Comparison of ENCODE assay signal across 3 worm cellular contexts in genomic region chrV:910588-910987, ce11.
TF ChIP-seq lines count a peak whose summit lies in the region.

No protein-coding gene starts in this region.

TF ChIP-seq in whole organism, L1 larva, 84 proteins besides CTCF, POLR2A, EP300 and RAD21 (continued from another document):
- no peak for TF ChIP-seq nhr-76 (tag; optimal IDR thresholded peaks at IDR 0.05; lab: Kevin White, UChicago)
- TF ChIP-seq elt-2 (tag; optimal IDR thresholded peaks at IDR 0.05; lab: Kevin White, UChicago) = peak; percentile 76
- TF ChIP-seq aly-2 (tag; optimal IDR thresholded peaks at IDR 0.05; lab: Kevin White, UChicago) = no peak
- TF ChIP-seq C34B4.2 (tag; optimal IDR thresholded peaks at IDR 0.05; lab: Kevin White, UChicago) = no peak
- peak; percentile 32 for TF ChIP-seq nhr-90 (tag; optimal IDR thresholded peaks at IDR 0.05; lab: Kevin White, UChicago; ENCODE audit: poor library complexity)
- peak in 1 of 3 experiments; percentile 29 for TF ChIP-seq dpl-1 (GFP tag; optimal IDR thresholded peaks at IDR 0.05; lab: Kevin White, UChicago)
- TF ChIP-seq nhr-19 (GFP tag; conservative IDR thresholded peaks at IDR 0.05; lab: Robert Waterston, UW) = no peak
- TF ChIP-seq nhr-85 (tag; lab: Kevin White, UChicago) = peak; percentile 59
- peak in 5 of 6 experiments; percentile 34 to 84 (median 58) for TF ChIP-seq elt-3 (tag; optimal IDR thresholded peaks at IDR 0.05; lab: Kevin White, UChicago)
- TF ChIP-seq fkh-4 (tag; optimal IDR thresholded peaks at IDR 0.05; lab: Kevin White, UChicago; ENCODE audit: borderline replicate concordance) = no peak
- no peak for TF ChIP-seq ceh-90 (tag; optimal IDR thresholded peaks at IDR 0.05; lab: Kevin White, UChicago)
- peak; percentile 1 for TF ChIP-seq C16A3.4 (tag; optimal IDR thresholded peaks at IDR 0.05; lab: Kevin White, UChicago)
- TF ChIP-seq snu-23 (GFP tag; optimal IDR thresholded peaks at IDR 0.05; lab: Kevin White, UChicago) = peak; percentile 27
- no peak for TF ChIP-seq snpc-4 (tag; optimal IDR thresholded peaks at IDR 0.05; lab: Kevin White, UChicago)
- peak; percentile 52 for TF ChIP-seq nhr-20 (tag; optimal IDR thresholded peaks at IDR 0.05; lab: Kevin White, UChicago)
- TF ChIP-seq efl-1 (optimal IDR thresholded peaks at IDR 0.05; lab: Kevin White, UChicago) = peak in 1 of 2 experiments; percentile 2
- peak in 1 of 2 experiments; percentile 89 for TF ChIP-seq efl-1 (GFP tag; optimal IDR thresholded peaks at IDR 0.05 in 1 of 2; lab: Kevin White, UChicago)
- peak; percentile 27 for TF ChIP-seq nhr-71 (tag; optimal IDR thresholded peaks at IDR 0.05; lab: Kevin White, UChicago)

TF ChIP-seq in whole organism, L3 larva, 47 proteins besides CTCF, POLR2A, EP300 and RAD21 (continued from another document):
- TF ChIP-seq unc-39 (tag; optimal IDR thresholded peaks at IDR 0.05; lab: Kevin White, UChicago) = no peak
- TF ChIP-seq ceh-82 (tag; optimal IDR thresholded peaks at IDR 0.05; lab: Kevin White, UChicago) = no peak
- no peak for TF ChIP-seq jun-1 (tag; optimal IDR thresholded peaks at IDR 0.05; lab: Kevin White, UChicago)
- TF ChIP-seq nhr-43 (tag; optimal IDR thresholded peaks at IDR 0.05; lab: Kevin White, UChicago; ENCODE audit: poor library complexity, severe bottlenecking) = no peak
- no peak for TF ChIP-seq egl-5 (tag; optimal IDR thresholded peaks at IDR 0.05; lab: Kevin White, UChicago)
- TF ChIP-seq elt-3 (tag; optimal IDR thresholded peaks at IDR 0.05; lab: Kevin White, UChicago) = peak in 1 of 3 experiments; percentile 61
- no peak for TF ChIP-seq daf-12 (tag; optimal IDR thresholded peaks at IDR 0.05; lab: Kevin White, UChicago)
- TF ChIP-seq fkh-2 (tag; optimal IDR thresholded peaks at IDR 0.05; lab: Kevin White, UChicago) = no peak
- TF ChIP-seq nhr-28 (tag; optimal IDR thresholded peaks at IDR 0.05; lab: Kevin White, UChicago) = no peak
- no peak for TF ChIP-seq zag-1 (tag; optimal IDR thresholded peaks at IDR 0.05; lab: Kevin White, UChicago)
- TF ChIP-seq ceh-16 (tag; optimal IDR thresholded peaks at IDR 0.05; lab: Kevin White, UChicago) = no peak
- no peak for TF ChIP-seq tbx-2 (tag; optimal IDR thresholded peaks at IDR 0.05; lab: Kevin White, UChicago)
- no peak for TF ChIP-seq egl-27 (tag; optimal IDR thresholded peaks at IDR 0.05; lab: Kevin White, UChicago)
- no peak for TF ChIP-seq eor-1 (tag; optimal IDR thresholded peaks at IDR 0.05; lab: Kevin White, UChicago)
- no peak for TF ChIP-seq sea-2 (GFP tag; optimal IDR thresholded peaks at IDR 0.05; lab: Kevin White, UChicago)
- no peak for TF ChIP-seq snpc-4 (tag; optimal IDR thresholded peaks at IDR 0.05; lab: Kevin White, UChicago)
- TF ChIP-seq nhr-25 (tag; optimal IDR thresholded peaks at IDR 0.05; lab: Kevin White, UChicago) = no peak
- no peak for TF ChIP-seq aly-2 (tag; optimal IDR thresholded peaks at IDR 0.05; lab: Kevin White, UChicago)
- no peak for TF ChIP-seq nhr-11 (tag; optimal IDR thresholded peaks at IDR 0.05; lab: Kevin White, UChicago)
- TF ChIP-seq ceh-28 (tag; optimal IDR thresholded peaks at IDR 0.05; lab: Kevin White, UChicago) = no peak
- no peak for TF ChIP-seq elt-1 (tag; optimal IDR thresholded peaks at IDR 0.05; lab: Kevin White, UChicago)
- peak; percentile 79 for TF ChIP-seq pqm-1 (tag; optimal IDR thresholded peaks at IDR 0.05; lab: Kevin White, UChicago)
- no peak for TF ChIP-seq ztf-4 (tag; optimal IDR thresholded peaks at IDR 0.05; lab: Kevin White, UChicago)
- TF ChIP-seq mml-1 (tag; optimal IDR thresholded peaks at IDR 0.05; lab: Kevin White, UChicago) = no peak
- TF ChIP-seq nfya-1 (tag; optimal IDR thresholded peaks at IDR 0.05; lab: Kevin White, UChicago; ENCODE audit: insufficient read depth) = no peak
- TF ChIP-seq unc-62 (GFP tag; optimal IDR thresholded peaks at IDR 0.05; lab: Kevin White, UChicago) = no peak
- no peak for TF ChIP-seq nhr-77 (tag; optimal IDR thresholded peaks at IDR 0.05; lab: Kevin White, UChicago)
- peak; percentile 17 for TF ChIP-seq pha-4 (tag; optimal IDR thresholded peaks at IDR 0.05; lab: Kevin White, UChicago)
TF ChIP-seq in whole organism, L3 larva: peak in this region for 5.

TF ChIP-seq in whole organism, L4 larva, 104 proteins besides CTCF, POLR2A, EP300 and RAD21 (continued from another document):
- TF ChIP-seq ceh-44 (GFP tag; IDR thresholded peaks at IDR 0.05; lab: Robert Waterston, UW) (no peak), aha-1 (tag; lab: Kevin White, UChicago) (peak; percentile 63), sdz-12 (GFP tag; optimal IDR thresholded peaks at IDR 0.05; lab: Kevin White, UChicago) (no peak), dve-1 (tag; optimal IDR thresholded peaks at IDR 0.05; lab: Kevin White, UChicago; ENCODE audit: insufficient read depth) (peak; percentile 67), Y5F2A.4 (GFP tag; optimal IDR thresholded peaks at IDR 0.05; lab: Kevin White, UChicago) (no peak), unc-39 (tag; optimal IDR thresholded peaks at IDR 0.05; lab: Kevin White, UChicago) (no peak), rbr-2 (tag; optimal IDR thresholded peaks at IDR 0.05; lab: Kevin White, UChicago) (no peak), nhr-102 (tag; optimal IDR thresholded peaks at IDR 0.05; lab: Kevin White, UChicago) (peak; percentile 20), D1046.2 (GFP tag; IDR thresholded peaks at IDR 0.05; lab: Robert Waterston, UW) (no peak), tag-97 (GFP tag; IDR thresholded peaks at IDR 0.05; lab: Robert Waterston, UW) (no peak), nhr-41 (GFP tag; IDR thresholded peaks at IDR 0.05; lab: Robert Waterston, UW) (no peak), ceh-82 (tag; optimal IDR thresholded peaks at IDR 0.05; lab: Kevin White, UChicago) (no peak), nhr-48 (tag; optimal IDR thresholded peaks at IDR 0.05; lab: Kevin White, UChicago) (peak; percentile 27), ceh-28 (tag; optimal IDR thresholded peaks at IDR 0.05; lab: Kevin White, UChicago) (no peak), gei-8 (GFP tag; optimal IDR thresholded peaks at IDR 0.05; lab: Kevin White, UChicago) (no peak), mes-2 (tag; optimal IDR thresholded peaks at IDR 0.05; lab: Kevin White, UChicago; ENCODE audit: poor library complexity, severe bottlenecking) (peak; percentile 37), pqm-1 (tag; optimal IDR thresholded peaks at IDR 0.05; lab: Kevin White, UChicago) (peak; percentile 32), hlh-30 (tag; optimal IDR thresholded peaks at IDR 0.05; lab: Kevin White, UChicago; ENCODE audit: insufficient read depth) (peak; percentile 48), nhr-28 (tag; optimal IDR thresholded peaks at IDR 0.05; lab: Kevin White, UChicago) (peak; percentile 99), lin-39 (tag; optimal IDR thresholded peaks at IDR 0.05; lab: Kevin White, UChicago) (no peak), daf-16 (GFP tag; optimal IDR thresholded peaks at IDR 0.05; lab: Kevin White, UChicago) (no peak), daf-16 (tag; optimal IDR thresholded peaks at IDR 0.05; lab: Kevin White, UChicago) (peak; percentile 58), R02D3.7 (tag; optimal IDR thresholded peaks at IDR 0.05; lab: Kevin White, UChicago) (no peak), dpl-1 (GFP tag; optimal IDR thresholded peaks at IDR 0.05; lab: Kevin White, UChicago) (no peak), nhr-11 (tag; optimal IDR thresholded peaks at IDR 0.05; lab: Kevin White, UChicago) (peak; percentile 28), dmd-6 (GFP tag; IDR thresholded peaks at IDR 0.05; lab: Robert Waterston, UW) (peak; percentile 77), mdt-29 (GFP tag; IDR thresholded peaks at IDR 0.05; lab: Robert Waterston, UW) (no peak), skn-1 (tag; optimal IDR thresholded peaks at IDR 0.05; lab: Kevin White, UChicago) (no peak), ces-1 (GFP tag; optimal IDR thresholded peaks at IDR 0.05; lab: Kevin White, UChicago) (no peak), unc-130 (GFP tag; optimal IDR thresholded peaks at IDR 0.05; lab: Kevin White, UChicago) (no peak), mdl-1 (tag; optimal IDR thresholded peaks at IDR 0.05; lab: Kevin White, UChicago) (peak in 1 of 2 experiments; percentile 53), nhr-76 (tag; optimal IDR thresholded peaks at IDR 0.05; lab: Kevin White, UChicago) (no peak), lin-38 (GFP tag; IDR thresholded peaks at IDR 0.05; lab: Robert Waterston, UW) (peak; percentile 49), ceh-32 (tag; optimal IDR thresholded peaks at IDR 0.05; lab: Kevin White, UChicago; ENCODE audit: poor library complexity) (no peak), mxl-3 (GFP tag; optimal IDR thresholded peaks at IDR 0.05; lab: Kevin White, UChicago) (peak; percentile 82), fos-1 (tag; optimal IDR thresholded peaks at IDR 0.05; lab: Kevin White, UChicago) (no peak), spr-1 (tag; optimal IDR thresholded peaks at IDR 0.05; lab: Kevin White, UChicago) (no peak), nhr-6 (tag; optimal IDR thresholded peaks at IDR 0.05; lab: Kevin White, UChicago) (no peak), egl-27 (tag; optimal IDR thresholded peaks at IDR 0.05; lab: Kevin White, UChicago) (no peak), zfp-2 (tag; optimal IDR thresholded peaks at IDR 0.05; lab: Kevin White, UChicago) (no peak), daf-8 (GFP tag; IDR thresholded peaks at IDR 0.05; lab: Robert Waterston, UW) (no peak), lin-13 (GFP tag; optimal IDR thresholded peaks at IDR 0.05; lab: Kevin White, UChicago) (peak; percentile 20), Y75B8A.6 (GFP tag; IDR thresholded peaks at IDR 0.05; lab: Robert Waterston, UW) (no peak), nhr-77 (tag; optimal IDR thresholded peaks at IDR 0.05; lab: Kevin White, UChicago) (peak; percentile 81)
